Worm (Caenorhabditis elegans): ENCODE data around the gene C33C12.7.
"Not testable (repeated sequence)": the region's sequence is repeated elsewhere in the genome, so short reads cannot be mapped to it uniquely, and the experiment has no call there.

ce11 chrII:2153708-2154107 is 21.6 kb downstream of the C33C12.7 start, which contains the start of gene math-18:
- not testable (repeated sequence) for TF ChIP-seq ceh-27 (GFP tag; optimal IDR thresholded peaks at IDR 0.05); snpc-4 (GFP tag; optimal IDR thresholded peaks at IDR 0.05); snpc-4 (tag; optimal IDR thresholded peaks at IDR 0.05); tlf-1 (GFP tag; optimal IDR thresholded peaks at IDR 0.05); lir-1 (GFP tag; conservative IDR thresholded peaks at IDR 0.05); dpl-1 (GFP tag; optimal IDR thresholded peaks at IDR 0.05); atf-7 (tag; optimal IDR thresholded peaks at IDR 0.05)
